Worm (Caenorhabditis elegans): ENCODE results near the gene F43D2.7.

DNA sequence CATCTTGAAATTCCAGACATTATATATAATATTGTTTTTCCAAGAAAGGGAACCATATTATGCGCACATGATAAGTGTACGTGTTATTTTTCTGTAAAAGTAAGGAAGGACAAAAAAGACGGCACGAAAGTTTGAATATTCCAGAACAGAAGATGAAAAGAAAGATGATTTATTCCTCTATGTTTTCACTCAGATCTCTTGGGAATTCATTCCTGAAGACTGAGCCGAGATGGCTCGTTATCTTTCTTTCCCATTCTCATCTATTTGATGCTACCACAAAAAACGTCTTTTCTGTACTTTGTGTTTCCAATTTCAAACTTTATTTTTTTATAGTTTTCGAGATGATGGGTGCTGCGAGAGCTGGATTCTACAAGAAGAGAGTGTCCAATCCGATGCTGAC lies 36.2 kb downstream of the F43D2.7 start:
- TF ChIP-seq lin-39 (tag; optimal IDR thresholded peaks at IDR 0.05) (no peak), ztf-11 (tag; optimal IDR thresholded peaks at IDR 0.05) (no peak), ama-1 (optimal IDR thresholded peaks at IDR 0.05) (no peak), fkh-10 (GFP tag; optimal IDR thresholded peaks at IDR 0.05) (no peak), sea-2 (GFP tag; optimal IDR thresholded peaks at IDR 0.05) (no peak), fos-1 (tag; optimal IDR thresholded peaks at IDR 0.05) (no peak), aly-2 (tag; optimal IDR thresholded peaks at IDR 0.05) (no peak), elt-2 (tag; optimal IDR thresholded peaks at IDR 0.05) (no peak), snpc-4 (tag; optimal IDR thresholded peaks at IDR 0.05) (no peak), ceh-16 (tag; optimal IDR thresholded peaks at IDR 0.05) (no peak)

Measured in whole organism, L3 larva.